Fruit fly (Drosophila melanogaster) whole organism, pupa: ENCODE measurements around the gene TfIIB.

Experiments
- CG10348 ChIP-seq: fragments of 200-800 bp; sonication (Bioruptor generic); IDR thresholded peaks from 2 replicates; pipeline ENCODE4 v1.3.6; 2022; ENCODE audit warnings: missing biosample characterization, missing genetic modification characterization
- CG12605 ChIP-seq: fragments of 200-800 bp; sonication (Bioruptor generic); IDR thresholded peaks from 2 replicates; pipeline ENCODE4 v1.3.6; 2022; ENCODE audit warnings: missing biosample characterization, missing genetic modification characterization
- CG13204 ChIP-seq: fragments of 200-800 bp; sonication (Bioruptor generic); optimal IDR thresholded peaks from 2 replicates; lab custom pipeline; 2018; ENCODE audit warnings: missing biosample characterization, mild to moderate bottlenecking, missing genetic modification characterization, moderate library complexity
- CG14655 ChIP-seq: fragments of 200-800 bp; sonication (Bioruptor generic); optimal IDR thresholded peaks from 3 replicates; lab custom pipeline; 2017; ENCODE audit warnings: mild to moderate bottlenecking, missing biosample characterization, missing genetic modification reagents, missing genetic modification characterization
- CG15710 ChIP-seq: fragments of 200-800 bp; sonication (Bioruptor generic); optimal IDR thresholded peaks from 2 replicates; lab custom pipeline; 2018; ENCODE audit warnings: missing biosample characterization, mild to moderate bottlenecking, missing genetic modification characterization, moderate library complexity
- CG17806 ChIP-seq: fragments of 200-800 bp; sonication (Bioruptor generic); optimal IDR thresholded peaks from 2 replicates; lab custom pipeline; 2018; ENCODE audit warnings: missing biosample characterization, mild to moderate bottlenecking, missing genetic modification characterization, moderate library complexity
- CG32121 ChIP-seq: fragments of 200-800 bp; sonication (Bioruptor generic); IDR thresholded peaks from 2 replicates; pipeline ENCODE4 v1.3.6; 2022; ENCODE audit warnings: missing biosample characterization, missing genetic modification characterization
- CG34367 ChIP-seq: fragments of 200-800 bp; sonication (Bioruptor generic); optimal IDR thresholded peaks from 2 replicates; lab custom pipeline; 2018; ENCODE audit warnings: missing biosample characterization, mild to moderate bottlenecking, missing genetic modification characterization
- CG4496 ChIP-seq: fragments of 200-800 bp; sonication (Bioruptor generic); IDR thresholded peaks from 3 replicates; pipeline ENCODE4 v1.3.6; 2022; ENCODE audit warnings: missing biosample characterization, missing genetic modification characterization
- CG8159 ChIP-seq: fragments of 200-800 bp; sonication (Bioruptor generic); optimal IDR thresholded peaks from 3 replicates; lab custom pipeline; 2018; ENCODE audit warnings: missing biosample characterization, mild to moderate bottlenecking, missing genetic modification characterization, moderate library complexity
- CG8301 ChIP-seq: fragments of 200-800 bp; sonication (Bioruptor generic); optimal IDR thresholded peaks from 2 replicates; lab custom pipeline; 2018; ENCODE audit warnings: missing biosample characterization, mild to moderate bottlenecking, missing genetic modification characterization
- CG9948 ChIP-seq: fragments of 200-800 bp; sonication (Bioruptor generic); optimal IDR thresholded peaks from 2 replicates; lab custom pipeline; 2018; ENCODE audit warnings: missing biosample characterization, mild to moderate bottlenecking, missing genetic modification characterization, moderate library complexity
- D1 ChIP-seq: fragments of 200-800 bp; sonication (Bioruptor generic); optimal IDR thresholded peaks from 2 replicates; lab custom pipeline; 2018; ENCODE audit warnings: missing biosample characterization, mild to moderate bottlenecking, missing genetic modification characterization, moderate library complexity
- EcR ChIP-seq: fragments of 200-800 bp; sonication (Bioruptor generic); optimal IDR thresholded peaks from 3 replicates; lab custom pipeline; 2019; ENCODE audit warnings: missing biosample characterization, missing genetic modification characterization, mild to moderate bottlenecking, moderate library complexity, missing genetic modification reagents
- Ets98B ChIP-seq: fragments of 200-800 bp; sonication (Bioruptor generic); IDR thresholded peaks from 2 replicates; pipeline ENCODE4 v1.3.6; 2022; ENCODE audit warnings: missing biosample characterization, missing genetic modification characterization
- Pif1A ChIP-seq: fragments of 200-800 bp; sonication (Bioruptor generic); optimal IDR thresholded peaks from 3 replicates; lab custom pipeline; 2016; ENCODE audit warnings: missing biosample characterization, missing genetic modification characterization
- Pif1B ChIP-seq: fragments of 200-800 bp; sonication (Bioruptor generic); optimal IDR thresholded peaks from 3 replicates; lab custom pipeline; 2016; ENCODE audit warnings: missing biosample characterization, missing genetic modification characterization
- Snoo ChIP-seq: fragments of 200-800 bp; sonication (Bioruptor generic); optimal IDR thresholded peaks from 3 replicates; lab custom pipeline; 2017; ENCODE audit warnings: missing biosample characterization, mild to moderate bottlenecking, missing genetic modification characterization, inconsistent platforms
- fd96Ca ChIP-seq: fragments of 200-800 bp; sonication (Bioruptor generic); IDR thresholded peaks from 3 replicates; pipeline ENCODE4 v1.3.6; 2022; ENCODE audit warnings: missing biosample characterization, missing genetic modification characterization
- gl ChIP-seq: fragments of 200-800 bp; sonication (Bioruptor generic); optimal IDR thresholded peaks from 2 replicates; lab custom pipeline; 2018; ENCODE audit warnings: missing biosample characterization, mild to moderate bottlenecking, missing genetic modification characterization
- rn ChIP-seq: fragments of 200-800 bp; sonication (Bioruptor generic); IDR thresholded peaks from 2 replicates; pipeline ENCODE4 v1.3.6; 2022; ENCODE audit warnings: missing biosample characterization, missing genetic modification characterization

TfIIB gene

dm6 chr2L:10430802-10431476 lies at the start of gene TfIIB, which contains the start of gene Bug22:
TfIIB (plus strand) TSS chr2L:10431338.
Bug22 (minus strand) TSS chr2L:10430918.
- TF ChIP-seq CG32121 (GFP tag; lab: Robert Waterston, UW) = peak; percentile 65
- peak; percentile 46 for TF ChIP-seq CG9948 (tag; lab: Kevin White, UChicago)
- TF ChIP-seq CG17806 (tag; lab: Kevin White, UChicago) = peak; percentile 46
- 0 out of 2 replicates have a peak, but pooled peaks have one; percentile 29 for TF ChIP-seq rn (GFP tag; lab: Robert Waterston, UW)
- no peak for TF ChIP-seq CG8159 (tag; lab: Kevin White, UChicago)
- TF ChIP-seq Snoo = peak; percentile 51
- no peak for TF ChIP-seq CG14655 (GFP tag; lab: Kevin White, UChicago)
- TF ChIP-seq CG8301 = no peak
- TF ChIP-seq CG15710 (tag; lab: Kevin White, UChicago) = peak; percentile 51
- TF ChIP-seq CG4496 (GFP tag; lab: Robert Waterston, UW) = peak; percentile 61; the same call in 2 of the 3 replicates

- no peak for TF ChIP-seq CG13204 (GFP tag; lab: Kevin White, UChicago)
- TF ChIP-seq CG12605 (GFP tag; lab: Robert Waterston, UW) = no peak
- no peak for TF ChIP-seq Pif1B (GFP tag; lab: Kevin White, UChicago)
- TF ChIP-seq D1 = no peak
- TF ChIP-seq CG14655 (GFP tag; lab: Kevin White, UChicago) = no peak
- no peak for TF ChIP-seq Pif1A (GFP tag; lab: Kevin White, UChicago)
- no peak for TF ChIP-seq CG10348 (GFP tag; lab: Robert Waterston, UW)
- no peak for TF ChIP-seq fd96Ca
- peak; percentile 3 for TF ChIP-seq CG34367 (tag; lab: Kevin White, UChicago)
- TF ChIP-seq CG15710 (tag; lab: Kevin White, UChicago) = peak; percentile 53
- TF ChIP-seq CG32121 (GFP tag; lab: Robert Waterston, UW) = peak; percentile 41; the same call in 1 of the 2 replicates
- peak; percentile 60 for TF ChIP-seq CG17806 (tag; lab: Kevin White, UChicago)
- TF ChIP-seq CG8159 (tag; lab: Kevin White, UChicago) = no peak
- peak; percentile 32 for TF ChIP-seq CG9948 (tag; lab: Kevin White, UChicago)
- no peak for TF ChIP-seq EcR (GFP tag; lab: Kevin White, UChicago)
- TF ChIP-seq rn (GFP tag; lab: Robert Waterston, UW) = no peak
- no peak for TF ChIP-seq gl (tag; lab: Kevin White, UChicago)
- TF ChIP-seq CG8301 = no peak
- peak; percentile 54 for TF ChIP-seq Snoo
- peak; percentile 72 for TF ChIP-seq CG4496 (GFP tag; lab: Robert Waterston, UW)
- peak; percentile 37 for TF ChIP-seq Ets98B (GFP tag; lab: Robert Waterston, UW)
These were observed 49.2 kb upstream of the TfIIB start, which contains the start of gene CG5096 for dm6 chr2L:10381890-10382450. CG5096 (plus strand) TSS chr2L:10382263.

DNA sequence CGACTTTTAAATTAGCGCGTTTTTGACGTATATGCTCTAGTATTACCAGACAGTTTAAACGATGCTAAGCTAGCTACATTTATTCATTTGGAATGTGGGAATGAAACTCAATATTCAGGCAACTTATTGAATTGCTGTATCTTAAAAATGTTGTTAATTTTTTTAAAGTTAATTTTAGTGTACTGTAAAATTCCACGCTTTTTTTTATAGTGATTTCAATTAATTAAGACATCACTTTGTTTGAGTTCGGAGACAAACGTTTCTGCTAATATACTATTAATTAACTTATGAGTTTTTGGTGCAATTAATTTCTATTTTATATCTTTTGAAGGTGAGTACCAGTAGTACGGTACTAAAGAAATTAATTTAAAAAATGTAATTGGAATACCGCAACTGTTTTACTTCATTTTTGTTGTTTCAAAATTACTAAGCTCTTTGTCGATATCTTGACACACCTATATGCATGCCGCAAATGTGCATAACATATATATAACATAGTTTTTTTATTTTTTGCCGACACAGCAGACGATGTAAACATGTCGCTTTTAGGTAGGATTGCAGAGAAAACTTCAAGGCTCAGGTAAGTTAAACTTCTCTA lies 44.8 kb upstream of the TfIIB start, which contains the start of the genes Cdk1 and mRpS7:
Cdk1 (minus strand) TSS at position 55 of the 598 bp plus-strand sequence.
mRpS7 (plus strand) TSS at position 455 of the 598 bp plus-strand sequence.
- peak; percentile 39 for TF ChIP-seq Pif1A (GFP tag; lab: Kevin White, UChicago)
- peak; percentile 66 for TF ChIP-seq CG17806 (tag; lab: Kevin White, UChicago)
- peak; percentile 73 for TF ChIP-seq CG8159 (tag; lab: Kevin White, UChicago)
- TF ChIP-seq CG12605 (GFP tag; lab: Robert Waterston, UW) = no peak; the same call in 1 of the 2 replicates
- no peak for TF ChIP-seq rn (GFP tag; lab: Robert Waterston, UW)
- peak; percentile 71 for TF ChIP-seq CG9948 (tag; lab: Kevin White, UChicago)
- peak; percentile 70; the same call in 2 of the 3 replicates for TF ChIP-seq CG4496 (GFP tag; lab: Robert Waterston, UW)
- TF ChIP-seq CG32121 (GFP tag; lab: Robert Waterston, UW) = peak; percentile 45; the same call in 1 of the 2 replicates
- TF ChIP-seq Ets98B (GFP tag; lab: Robert Waterston, UW) = peak; percentile 46
- TF ChIP-seq CG34367 (tag; lab: Kevin White, UChicago) = peak; percentile 43
- TF ChIP-seq CG15710 (tag; lab: Kevin White, UChicago) = peak; percentile 61
- no peak for TF ChIP-seq gl (tag; lab: Kevin White, UChicago)
- TF ChIP-seq Snoo = peak; percentile 62
- peak; percentile 55 for TF ChIP-seq CG8301

DNA sequence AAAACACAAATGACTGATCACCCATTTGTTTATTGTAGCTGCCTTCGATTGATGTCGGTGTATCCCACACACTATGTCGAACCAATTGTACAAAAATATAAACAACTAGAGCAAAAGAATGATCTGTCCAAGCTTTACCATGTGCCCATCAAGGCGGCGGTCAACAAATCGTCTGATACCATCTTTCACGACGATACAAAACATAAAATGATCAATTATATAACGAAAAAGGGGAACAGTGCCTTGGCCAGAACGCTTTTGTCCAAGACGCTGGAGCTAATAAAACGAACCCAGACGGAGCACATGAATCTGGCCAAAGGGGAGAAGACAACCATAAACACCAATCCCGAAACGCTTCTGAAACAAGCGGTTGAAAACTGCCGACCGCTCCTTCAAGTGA lies 44.3 kb upstream of the TfIIB start:
- TF ChIP-seq CG17806 (tag; lab: Kevin White, UChicago) (no peak), Pif1B (GFP tag; lab: Kevin White, UChicago) (no peak), Ets98B (GFP tag; lab: Robert Waterston, UW) (no peak)

- TF ChIP-seq Snoo (peak; percentile 41), CG10348 (GFP tag; lab: Robert Waterston, UW) (no peak), Ets98B (GFP tag; lab: Robert Waterston, UW) (peak; percentile 67), D1 (peak; percentile 72), CG8159 (tag; lab: Kevin White, UChicago) (peak; percentile 31), CG32121 (GFP tag; lab: Robert Waterston, UW) (peak; percentile 61; the same call in 1 of the 2 replicates), CG15710 (tag; lab: Kevin White, UChicago) (peak; percentile 39), CG9948 (tag; lab: Kevin White, UChicago) (peak; percentile 32), gl (tag; lab: Kevin White, UChicago) (no peak), EcR (GFP tag; lab: Kevin White, UChicago) (no peak), CG14655 (GFP tag; lab: Kevin White, UChicago) (no peak), CG8301 (peak; percentile 16), fd96Ca (no peak), CG17806 (tag; lab: Kevin White, UChicago) (peak; percentile 31), CG12605 (GFP tag; lab: Robert Waterston, UW) (peak; percentile 28), rn (GFP tag; lab: Robert Waterston, UW) (no peak), CG34367 (tag; lab: Kevin White, UChicago) (peak; percentile 17), Pif1A (GFP tag; lab: Kevin White, UChicago) (peak; percentile 45), CG4496 (GFP tag; lab: Robert Waterston, UW) (peak; percentile 65; the same call in 2 of the 3 replicates), Pif1B (GFP tag; lab: Kevin White, UChicago) (no peak), CG13204 (GFP tag; lab: Kevin White, UChicago) (no peak)
These were observed 43.0 kb upstream of the TfIIB start, which contains the start of gene da for dm6 chr2L:10387869-10388726. da (plus strand) TSS chr2L:10388105.
